Worm (Caenorhabditis elegans) whole organism, young adult: ENCODE measurements around the gene cct-6.

Experiments used
- B0019.2 ChIP-seq: fragments of 200-800 bp; sonication (Bioruptor generic); conservative IDR thresholded peaks from 2 replicates; pipeline ENCODE4 v1.3.6; 2022; ENCODE audit warnings: missing genetic modification reagents, missing genetic modification characterization, missing compliant biosample characterization
- D2030.7 ChIP-seq: fragments of 200-800 bp; sonication (Bioruptor generic); IDR thresholded peaks from 2 replicates; pipeline ENCODE4 v1.3.6; 2022; ENCODE audit warnings: missing genetic modification reagents, missing genetic modification characterization, missing compliant biosample characterization
- F22D6.2 ChIP-seq: sonication (generic microtip); optimal IDR thresholded peaks from 2 replicates; lab custom pipeline; 2016; ENCODE audit warnings: mild to moderate bottlenecking, missing genetic modification characterization, missing compliant biosample characterization
- F52B5.7 ChIP-seq: sonication (generic microtip); optimal IDR thresholded peaks from 2 replicates; lab custom pipeline; 2016; ENCODE audit warnings: mild to moderate bottlenecking, missing genetic modification characterization, missing compliant biosample characterization
- aptf-2 ChIP-seq: fragments of 200-800 bp; sonication (Bioruptor generic); conservative IDR thresholded peaks from 2 replicates; pipeline ENCODE4 v1.3.6; 2022; ENCODE audit warnings: missing genetic modification reagents, missing genetic modification characterization, missing compliant biosample characterization
- attf-3 ChIP-seq: fragments of 200-800 bp; sonication (Bioruptor generic); conservative IDR thresholded peaks from 2 replicates; pipeline ENCODE4 v1.3.6; 2022; ENCODE audit warnings: missing genetic modification reagents, missing genetic modification characterization, missing compliant biosample characterization
- attf-5 ChIP-seq: fragments of 200-800 bp; sonication (Bioruptor generic); optimal IDR thresholded peaks from 2 replicates; lab custom pipeline; 2018; ENCODE audit warnings: mild to moderate bottlenecking, missing genetic modification characterization, missing compliant biosample characterization
- attf-6 ChIP-seq: fragments of 200-800 bp; sonication (Bioruptor generic); IDR thresholded peaks from 2 replicates; pipeline ENCODE4 v1.3.6; 2022; ENCODE audit warnings: missing genetic modification reagents, missing genetic modification characterization, missing compliant biosample characterization
- ccch-3 ChIP-seq: fragments of 200-800 bp; sonication (Bioruptor generic); optimal IDR thresholded peaks from 2 replicates; lab custom pipeline; 2018; ENCODE audit warnings: mild to moderate bottlenecking, missing genetic modification characterization, missing compliant biosample characterization
- cebp-1 ChIP-seq, 2 experiments: fragments of 200-800 bp in 1 of 2; sonication (Bioruptor generic) in 1 of 2; sonication (generic microtip) in 1 of 2; IDR thresholded peaks in 1 of 2; optimal IDR thresholded peaks in 1 of 2; 2 replicates each; pipeline versions ENCODE4 v1.3.6 to Lab custom; 2017 to 2022; ENCODE audit warnings: missing compliant biosample characterization in 2 of 2, missing genetic modification characterization in 2 of 2, mild to moderate bottlenecking in 1 of 2, missing genetic modification reagents in 1 of 2, moderate library complexity in 1 of 2
- ceh-58 ChIP-seq: fragments of 200-800 bp; sonication (Bioruptor generic); IDR thresholded peaks from 2 replicates; pipeline ENCODE4 v1.3.6; 2022; ENCODE audit warnings: missing genetic modification characterization, missing compliant biosample characterization
- ceh-79 ChIP-seq: sonication (generic microtip); optimal IDR thresholded peaks from 2 replicates; lab custom pipeline; 2017; ENCODE audit warnings: mild to moderate bottlenecking, missing genetic modification characterization, missing compliant biosample characterization
- chd-7 ChIP-seq: sonication (generic microtip); optimal IDR thresholded peaks from 2 replicates; lab custom pipeline; 2016; ENCODE audit warnings: mild to moderate bottlenecking, missing genetic modification characterization, moderate library complexity, missing compliant biosample characterization
- dox-1 ChIP-seq: fragments of 200-800 bp; sonication (Bioruptor generic); IDR thresholded peaks from 2 replicates; pipeline ENCODE4 v1.3.6; 2022; ENCODE audit warnings: missing genetic modification reagents, missing genetic modification characterization, missing compliant biosample characterization
- hmg-1.2 ChIP-seq: fragments of 200-800 bp; sonication (Bioruptor generic); IDR thresholded peaks from 2 replicates; pipeline ENCODE4 v1.3.6; 2022; ENCODE audit warnings: missing genetic modification reagents, missing genetic modification characterization, missing compliant biosample characterization
- hrde-1 ChIP-seq: sonication (generic microtip); optimal IDR thresholded peaks from 2 replicates; lab custom pipeline; 2016; ENCODE audit warnings: missing genetic modification characterization, mild to moderate bottlenecking, missing compliant biosample characterization, moderate library complexity, missing genotype, missing genetic modification reagents, borderline replicate concordance
- lin-35 ChIP-seq, 3 experiments: fragments of 150-350 bp in 2 of 3; sonication (generic microtip) in 1 of 3; optimal IDR thresholded peaks; 2 replicates each; lab custom pipeline; 2014 to 2018; ENCODE audit warnings: missing biosample characterization in 3 of 3, missing genetic modification characterization in 3 of 3, missing genetic modification reagents in 3 of 3
- lin-54 ChIP-seq: fragments of 200-800 bp; sonication (Bioruptor generic); optimal IDR thresholded peaks from 2 replicates; lab custom pipeline; 2018; ENCODE audit warnings: mild to moderate bottlenecking, missing genetic modification characterization, missing compliant biosample characterization
- madf-6 ChIP-seq: fragments of 200-800 bp; sonication (Bioruptor generic); IDR thresholded peaks from 2 replicates; pipeline ENCODE4 v1.3.6; 2022; ENCODE audit warnings: missing genetic modification reagents, missing genetic modification characterization, missing compliant biosample characterization
- nhr-80 ChIP-seq: sonication (generic microtip); optimal IDR thresholded peaks from 2 replicates; lab custom pipeline; 2016; ENCODE audit warnings: missing genetic modification characterization, missing compliant biosample characterization
- nhr-90 ChIP-seq: sonication (generic microtip); optimal IDR thresholded peaks from 2 replicates; lab custom pipeline; 2016; ENCODE audit warnings: missing genotype, mild to moderate bottlenecking, missing genetic modification characterization, missing compliant biosample characterization
- pha-4 ChIP-seq: fragments of 150-350 bp; sonication (generic microtip); optimal IDR thresholded peaks from 2 replicates; lab custom pipeline; 2014; ENCODE audit warnings: missing biosample characterization, missing genetic modification reagents, missing genetic modification characterization
- rpc-1 ChIP-seq, 2 experiments: fragments of 150-350 bp in 1 of 2; sonication (generic microtip) in 1 of 2; optimal IDR thresholded peaks; 2 replicates each; lab custom pipeline; 2014 to 2018; ENCODE audit warnings: missing biosample characterization in 1 of 2, missing genetic modification characterization in 1 of 2, missing genetic modification reagents in 1 of 2, missing genotype in 1 of 2
- sdz-38 ChIP-seq: sonication (generic microtip); optimal IDR thresholded peaks from 2 replicates; lab custom pipeline; 2016; ENCODE audit warnings: missing genotype, missing genetic modification characterization, missing compliant biosample characterization
- sea-2 ChIP-seq: fragments of 200-800 bp; sonication (Bioruptor generic); IDR thresholded peaks from 2 replicates; pipeline ENCODE4 v1.3.6; 2022; ENCODE audit warnings: missing genetic modification characterization, missing compliant biosample characterization
- ztf-6 ChIP-seq: fragments of 200-800 bp; sonication (Bioruptor generic); IDR thresholded peaks from 2 replicates; pipeline ENCODE4 v1.3.6; 2022; ENCODE audit warnings: missing genetic modification reagents, missing genetic modification characterization, missing compliant biosample characterization

cct-6 gene

ce11 chrIII:5812672-5813071 is 42.8 kb downstream of the cct-6 start:
- TF ChIP-seq nhr-80 (tag; lab: Kevin White, UChicago) (peak; percentile 48), lin-35 (GFP tag; optimal IDR thresholded peaks at IDR 0.05; lab: Kevin White, UChicago) (no peak), madf-6 (GFP tag; lab: Robert Waterston, UW) (no peak), F52B5.7 (no peak), cebp-1 (GFP tag; IDR thresholded peaks at IDR 0.05; lab: Robert Waterston, UW) (no peak), cebp-1 (tag; optimal IDR thresholded peaks at IDR 0.05; lab: Kevin White, UChicago) (peak; percentile 18)
- TF ChIP-seq, all 124 proteins: peak for 2

- no peak for TF ChIP-seq sea-2 (GFP tag; lab: Robert Waterston, UW)
- TF ChIP-seq cebp-1 (GFP tag; IDR thresholded peaks at IDR 0.05; lab: Robert Waterston, UW): no peak
- peak; percentile 53 for TF ChIP-seq cebp-1 (tag; optimal IDR thresholded peaks at IDR 0.05; lab: Kevin White, UChicago)
- TF ChIP-seq sdz-38 (tag; lab: Kevin White, UChicago): no peak
- TF ChIP-seq, all 124 proteins: peak for 1
Measured at ce11 chrIII:5811957-5812356, 43.5 kb downstream of the cct-6 start.

ce11 chrIII:5810012-5810411 is 45.5 kb downstream of the cct-6 start:
- TF ChIP-seq cebp-1 (GFP tag; IDR thresholded peaks at IDR 0.05; lab: Robert Waterston, UW) (no peak), cebp-1 (tag; optimal IDR thresholded peaks at IDR 0.05; lab: Kevin White, UChicago) (peak; percentile 64), attf-5 (GFP tag; lab: Kevin White, UChicago) (peak; percentile 29), ztf-6 (GFP tag; lab: Robert Waterston, UW) (no peak), nhr-80 (tag; lab: Kevin White, UChicago) (peak; percentile 53), hmg-1.2 (GFP tag; lab: Robert Waterston, UW) (peak; percentile 32; the same call in 1 of the 2 replicates)

ce11 chrIII:5806720-5807119 is 48.8 kb downstream of the cct-6 start, which contains the start of gene R12B2.2:
Gene R12B2.2, plus strand, starts transcription at chrIII:5807020.
- TF ChIP-seq D2030.7 (GFP tag; lab: Robert Waterston, UW) (no peak), attf-3 (GFP tag; lab: Robert Waterston, UW) (no peak), ceh-58 (GFP tag; lab: Robert Waterston, UW) (no peak), pha-4 (tag; lab: Kevin White, UChicago) (no peak), hrde-1 (tag; lab: Kevin White, UChicago) (no peak), ccch-3 (GFP tag; lab: Kevin White, UChicago) (no peak), aptf-2 (GFP tag; lab: Robert Waterston, UW) (no peak), F22D6.2 (tag; lab: Kevin White, UChicago) (no peak), attf-6 (no peak), sea-2 (GFP tag; lab: Robert Waterston, UW) (no peak), lin-54 (GFP tag; lab: Kevin White, UChicago) (no peak), hmg-1.2 (GFP tag; lab: Robert Waterston, UW) (no peak), nhr-90 (tag; lab: Kevin White, UChicago) (no peak), F52B5.7 (no peak), dox-1 (no peak), B0019.2 (GFP tag; lab: Robert Waterston, UW) (no peak), chd-7 (tag; lab: Kevin White, UChicago) (no peak), ceh-79 (tag; lab: Kevin White, UChicago) (no peak)

- TF ChIP-seq rpc-1 (optimal IDR thresholded peaks at IDR 0.05; lab: Kevin White, UChicago) (no peak), rpc-1 (tag; optimal IDR thresholded peaks at IDR 0.05; lab: Kevin White, UChicago) (no peak)
Measured at ce11 chrIII:5805273-5805672, 50.2 kb downstream of the cct-6 start, which contains the start of gene R12B2.3. Gene R12B2.3, plus strand, starts transcription at chrIII:5805573.
